Fruit fly (Drosophila melanogaster) whole organism, embryonic: ENCODE data around the gene CG42305.
A peak's percentile ranks its signal among the peaks of the same experiment; 100 is the strongest.

Experiments used
- Bdp1 ChIP-seq: fragments of 200-800 bp; sonication (Bioruptor generic); optimal IDR thresholded peaks from 3 replicates; lab custom pipeline; 2016; ENCODE audit warnings: missing biosample characterization, missing genetic modification characterization
- Blimp-1 ChIP-seq: fragments of 200-800 bp; sonication (Bioruptor generic); optimal IDR thresholded peaks from 3 replicates; lab custom pipeline; 2018; ENCODE audit warnings: missing biosample characterization, missing genetic modification characterization, mild to moderate bottlenecking, moderate library complexity, missing genetic modification reagents
- Bteb2 ChIP-seq: fragments of 200-800 bp; sonication (Bioruptor generic); optimal IDR thresholded peaks from 2 replicates; lab custom pipeline; 2016; ENCODE audit warnings: missing biosample characterization, missing genetic modification characterization
- CG10462 ChIP-seq: fragments of 200-800 bp; sonication (Bioruptor generic); optimal IDR thresholded peaks from 2 replicates; lab custom pipeline; 2016; ENCODE audit warnings: missing biosample characterization, missing genetic modification characterization
- CG12236 ChIP-seq: fragments of 200-800 bp; sonication (Bioruptor generic); optimal IDR thresholded peaks from 2 replicates; lab custom pipeline; 2016; ENCODE audit warnings: missing biosample characterization, missing genetic modification characterization
- CG1602 ChIP-seq: fragments of 200-800 bp; sonication (Bioruptor generic); optimal IDR thresholded peaks from 3 replicates; lab custom pipeline; 2016; ENCODE audit warnings: missing biosample characterization, missing genetic modification characterization
- CG31388 ChIP-seq: fragments of 200-800 bp; sonication (Bioruptor generic); optimal IDR thresholded peaks from 2 replicates; lab custom pipeline; 2016; ENCODE audit warnings: missing biosample characterization, missing genetic modification characterization
- CG3726 ChIP-seq: fragments of 200-800 bp; sonication (Bioruptor generic); IDR thresholded peaks from 3 replicates; pipeline ENCODE4, ENCODE4 v1.3.6; 2022; ENCODE audit warnings: missing biosample characterization, missing genetic modification characterization
- CG43689 ChIP-seq: fragments of 200-800 bp; sonication (Bioruptor generic); IDR thresholded peaks from 2 replicates; pipeline ENCODE4 v1.3.6; 2022; ENCODE audit warnings: missing biosample characterization, missing genetic modification characterization
- CG4617 ChIP-seq: fragments of 200-800 bp; sonication (Bioruptor generic); optimal IDR thresholded peaks from 3 replicates; lab custom pipeline; 2016; ENCODE audit warnings: missing biosample characterization, missing genetic modification characterization, borderline replicate concordance
- CG6854 ChIP-seq: fragments of 200-800 bp; sonication (Bioruptor generic); optimal IDR thresholded peaks from 3 replicates; lab custom pipeline; 2017; ENCODE audit warnings: missing biosample characterization, mild to moderate bottlenecking, missing genetic modification characterization
- CG7839 ChIP-seq: fragments of 200-800 bp; sonication (Bioruptor generic); optimal IDR thresholded peaks from 3 replicates; lab custom pipeline; 2018; ENCODE audit warnings: missing biosample characterization, mild to moderate bottlenecking, missing genetic modification characterization, moderate library complexity
- CG7963 ChIP-seq: fragments of 200-800 bp; sonication (Bioruptor generic); IDR thresholded peaks from 3 replicates; pipeline ENCODE4 v1.3.6; 2022; ENCODE audit warnings: missing biosample characterization, missing genetic modification characterization; ENCODE audit not compliant: partially characterized antibody
- CG8765 ChIP-seq: fragments of 200-800 bp; sonication (Bioruptor generic); IDR thresholded peaks from 2 replicates; pipeline ENCODE4 v1.3.6; 2022; ENCODE audit warnings: missing biosample characterization, missing genetic modification characterization
- CTCF ChIP-seq: fragments of 200-800 bp; sonication (Bioruptor generic); optimal IDR thresholded peaks from 2 replicates; lab custom pipeline; 2017; ENCODE audit warnings: missing biosample characterization, mild to moderate bottlenecking, missing genetic modification characterization, moderate library complexity
- Camta ChIP-seq: fragments of 200-800 bp; sonication (Bioruptor generic); optimal IDR thresholded peaks from 2 replicates; lab custom pipeline; 2016; ENCODE audit warnings: missing biosample characterization, missing genetic modification characterization
- CoRest ChIP-seq: fragments of 200-800 bp; sonication (Bioruptor generic); optimal IDR thresholded peaks from 3 replicates; lab custom pipeline; 2018; ENCODE audit warnings: missing biosample characterization, mild to moderate bottlenecking, missing genetic modification characterization, moderate library complexity
- Dad ChIP-seq: fragments of 200-800 bp; sonication (Bioruptor generic); optimal IDR thresholded peaks from 3 replicates; lab custom pipeline; 2016; ENCODE audit warnings: missing biosample characterization, missing genetic modification characterization
- Dbx ChIP-seq: fragments of 200-800 bp; sonication (Bioruptor generic); IDR thresholded peaks from 3 replicates; pipeline ENCODE4 v1.3.6; 2022; ENCODE audit warnings: missing biosample characterization, missing genetic modification characterization
- Dll ChIP-seq: fragments of 200-800 bp; sonication (Bioruptor generic); IDR thresholded peaks from 4 replicates; pipeline ENCODE4 v1.3.6; 2022; ENCODE audit warnings: missing biosample characterization, missing genetic modification characterization; ENCODE audit not compliant: partially characterized antibody
- Dp ChIP-seq: fragments of 200-800 bp; sonication (Bioruptor generic); optimal IDR thresholded peaks from 2 replicates; lab custom pipeline; 2018; ENCODE audit warnings: missing biosample characterization, mild to moderate bottlenecking, missing genetic modification characterization, moderate library complexity
- Elba2 ChIP-seq: fragments of 200-800 bp; sonication (Bioruptor generic); optimal IDR thresholded peaks from 3 replicates; lab custom pipeline; 2016; ENCODE audit warnings: missing biosample characterization, missing genetic modification characterization
- Ets65A ChIP-seq: fragments of 200-800 bp; sonication (Bioruptor generic); peaks from one replicate; lab custom pipeline; 2016; ENCODE audit warnings: missing biosample characterization, missing genetic modification characterization
- Fer1 ChIP-seq: fragments of 200-800 bp; sonication (Bioruptor generic); optimal IDR thresholded peaks from 2 replicates; lab custom pipeline; 2017; ENCODE audit warnings: missing biosample characterization, mild to moderate bottlenecking, missing genetic modification characterization
- Gsc ChIP-seq: fragments of 200-800 bp; sonication (Bioruptor generic); IDR thresholded peaks from 2 replicates; pipeline ENCODE4 v1.3.6; 2022; ENCODE audit warnings: missing biosample characterization, missing genetic modification characterization
- Hey ChIP-seq: fragments of 200-800 bp; sonication (Bioruptor generic); optimal IDR thresholded peaks from 3 replicates; lab custom pipeline; 2018; ENCODE audit warnings: missing biosample characterization, mild to moderate bottlenecking, missing genetic modification characterization
- Lhr ChIP-seq: fragments of 200-800 bp; sonication (Bioruptor generic); optimal IDR thresholded peaks from 3 replicates; lab custom pipeline; 2017; ENCODE audit warnings: mild to moderate bottlenecking, missing biosample characterization, missing genetic modification reagents, missing genetic modification characterization
- Meics ChIP-seq: fragments of 200-800 bp; sonication (Bioruptor generic); optimal IDR thresholded peaks from 2 replicates; lab custom pipeline; 2017; ENCODE audit warnings: missing biosample characterization, mild to moderate bottlenecking, missing genetic modification characterization
- Mrtf ChIP-seq: fragments of 200-800 bp; sonication (Bioruptor generic); IDR thresholded peaks from 3 replicates; pipeline ENCODE4 v1.3.6; 2022; ENCODE audit warnings: missing biosample characterization, missing genetic modification characterization
- NFAT ChIP-seq: fragments of 200-800 bp; sonication (Bioruptor generic); IDR thresholded peaks from 2 replicates; pipeline ENCODE4 v1.3.6; 2022; ENCODE audit warnings: missing biosample characterization, missing genetic modification characterization
- Neu2 ChIP-seq: fragments of 200-800 bp; sonication (Bioruptor generic); optimal IDR thresholded peaks from 3 replicates; lab custom pipeline; 2016; ENCODE audit warnings: missing biosample characterization, missing genetic modification characterization, borderline replicate concordance
- Sin3A ChIP-seq: fragments of >200 bp; optimal IDR thresholded peaks from 2 replicates; lab custom pipeline; 2018
- Spps ChIP-seq: fragments of 200-800 bp; sonication (Bioruptor generic); optimal IDR thresholded peaks from 2 replicates; lab custom pipeline; 2018; ENCODE audit warnings: missing biosample characterization, mild to moderate bottlenecking, missing genetic modification characterization
- bcd ChIP-seq: fragments of 200-800 bp; sonication (Bioruptor generic); optimal IDR thresholded peaks from 2 replicates; lab custom pipeline; 2017; ENCODE audit warnings: missing biosample characterization, mild to moderate bottlenecking, missing genetic modification characterization
- chif ChIP-seq, 2 experiments: fragments of 200-800 bp; sonication (Bioruptor generic); optimal IDR thresholded peaks; 3 replicates each; lab custom pipeline; 2016; ENCODE audit warnings: missing biosample characterization in 2 of 2, missing genetic modification characterization in 2 of 2
- chm ChIP-seq: fragments of 200-800 bp; sonication (Bioruptor generic); IDR thresholded peaks from 2 replicates; pipeline ENCODE4 v1.3.6; 2022; ENCODE audit warnings: missing biosample characterization, missing genetic modification characterization
- crol ChIP-seq: fragments of 200-800 bp; sonication (Bioruptor generic); IDR thresholded peaks from 2 replicates; pipeline ENCODE4 v1.3.6; 2022; ENCODE audit warnings: missing biosample characterization, missing genetic modification characterization
- dimm ChIP-seq: fragments of 200-800 bp; sonication (Bioruptor generic); IDR thresholded peaks from 2 replicates; pipeline ENCODE4 v1.3.6; 2022; ENCODE audit warnings: missing biosample characterization, missing genetic modification characterization
- dm ChIP-seq: fragments of 200-800 bp; sonication (Bioruptor generic); optimal IDR thresholded peaks from 3 replicates; lab custom pipeline; 2016; ENCODE audit warnings: missing biosample characterization, missing genetic modification characterization
- emc ChIP-seq: fragments of 200-800 bp; sonication (Bioruptor generic); optimal IDR thresholded peaks from 2 replicates; lab custom pipeline; 2016; ENCODE audit warnings: missing biosample characterization, missing genetic modification characterization
- fru ChIP-seq: fragments of >200 bp; optimal IDR thresholded peaks from 2 replicates; lab custom pipeline; 2017
- h ChIP-seq: fragments of >200 bp; optimal IDR thresholded peaks from 2 replicates; lab custom pipeline; 2017
- maf-S ChIP-seq: fragments of 200-800 bp; sonication (Bioruptor generic); optimal IDR thresholded peaks from 2 replicates; lab custom pipeline; 2016; ENCODE audit warnings: missing biosample characterization, missing genetic modification characterization
- mam ChIP-seq: fragments of 200-800 bp; sonication (Bioruptor generic); optimal IDR thresholded peaks from 3 replicates; lab custom pipeline; 2016; ENCODE audit warnings: missing biosample characterization, missing genetic modification characterization
- pita ChIP-seq: fragments of 200-800 bp; sonication (Bioruptor generic); optimal IDR thresholded peaks from 2 replicates; lab custom pipeline; 2017; ENCODE audit warnings: missing biosample characterization, mild to moderate bottlenecking, missing genetic modification characterization
- psq ChIP-seq: fragments of 200-800 bp; sonication (Bioruptor generic); optimal IDR thresholded peaks from 2 replicates; lab custom pipeline; 2017; ENCODE audit warnings: missing biosample characterization, missing genetic modification characterization
- repo ChIP-seq: fragments of 200-800 bp; sonication (Bioruptor generic); optimal IDR thresholded peaks from 2 replicates; lab custom pipeline; 2016; ENCODE audit warnings: missing biosample characterization, missing genetic modification characterization
- schlank ChIP-seq: fragments of 200-800 bp; sonication (Bioruptor generic); optimal IDR thresholded peaks from 2 replicates; lab custom pipeline; 2018; ENCODE audit warnings: missing biosample characterization, mild to moderate bottlenecking, missing genetic modification characterization
- slbo ChIP-seq: fragments of 200-800 bp; sonication (Bioruptor generic); IDR thresholded peaks from 2 replicates; pipeline ENCODE4 v1.3.6; 2022; ENCODE audit warnings: missing biosample characterization, missing genetic modification characterization
- tgo ChIP-seq: fragments of 200-800 bp; sonication (Bioruptor generic); IDR thresholded peaks from 3 replicates; pipeline ENCODE4 v1.3.6; 2022; ENCODE audit warnings: missing biosample characterization, missing genetic modification characterization
- tin ChIP-seq: fragments of 200-800 bp; sonication (Bioruptor generic); optimal IDR thresholded peaks from 3 replicates; lab custom pipeline; 2016; ENCODE audit warnings: missing biosample characterization, missing genetic modification characterization
- trh ChIP-seq: fragments of 200-800 bp; sonication (Bioruptor generic); optimal IDR thresholded peaks from 2 replicates; lab custom pipeline; 2016; ENCODE audit warnings: missing biosample characterization, missing genetic modification characterization
- zfh2 ChIP-seq: fragments of 200-800 bp; sonication (Bioruptor generic); optimal IDR thresholded peaks from 2 replicates; lab custom pipeline; 2016; ENCODE audit warnings: missing biosample characterization, missing genetic modification characterization

CG42305 gene

DNA sequence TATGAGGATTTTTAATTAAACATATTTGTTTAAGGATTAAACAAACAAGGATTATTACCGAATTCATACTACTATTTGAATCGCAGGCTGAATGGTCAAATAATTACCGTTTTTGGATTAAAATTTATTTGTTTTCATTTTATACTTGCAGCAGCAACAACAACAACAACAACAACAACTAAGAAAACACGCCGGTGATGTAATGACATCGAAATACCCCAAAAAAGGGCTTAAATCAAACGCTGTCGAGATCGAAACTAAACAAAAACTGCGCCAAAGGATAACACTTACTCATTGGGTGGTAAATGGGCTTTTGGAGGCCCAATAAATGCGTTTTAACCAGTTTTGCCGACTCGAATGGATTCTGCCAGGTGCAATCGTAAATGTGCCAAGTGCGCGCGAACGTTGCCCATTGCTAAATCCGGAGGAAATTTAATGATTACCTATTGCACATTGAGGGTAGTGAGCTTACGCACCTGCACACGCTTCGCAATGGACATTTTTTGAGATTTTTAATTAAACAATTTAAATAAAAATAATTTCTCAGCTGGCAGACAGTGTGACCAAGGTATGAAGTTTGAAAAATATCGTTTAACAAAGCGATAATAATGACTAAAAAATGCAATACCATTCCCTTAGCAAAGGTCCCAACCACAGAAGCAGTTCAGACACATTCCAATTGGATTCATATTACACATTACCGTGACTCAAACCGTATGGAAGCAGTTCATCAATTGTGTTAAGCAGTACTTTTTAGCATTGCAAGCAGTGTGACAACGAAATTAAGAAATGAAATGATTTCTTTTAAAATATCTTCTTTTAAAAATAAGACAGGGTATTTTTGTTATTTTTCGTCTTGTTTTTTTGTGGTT lies 46.4 kb downstream of the CG42305 start, which contains the start of the genes CG10602 and mRpL13 (continued):
- TF ChIP-seq CG6854 (GFP tag; lab: Kevin White, UChicago) (no peak), Blimp-1 (no peak), mam (GFP tag; lab: Kevin White, UChicago) (no peak), psq (GFP tag; lab: Kevin White, UChicago) (no peak), zfh2 (peak; percentile 39), maf-S (GFP tag; lab: Kevin White, UChicago) (no peak), CG7839 (peak; percentile 5), emc (GFP tag; lab: Kevin White, UChicago) (no peak), NFAT (no peak), schlank (tag; lab: Kevin White, UChicago) (no peak), dm (GFP tag; lab: Kevin White, UChicago) (no peak), CTCF (GFP tag; lab: Kevin White, UChicago) (peak; percentile 79), Sin3A (lab: Kevin White, UChicago) (peak; percentile 4), chif (GFP tag; optimal IDR thresholded peaks at IDR 0.05; lab: Kevin White, UChicago) (peak in 1 of 2 experiments; percentile 51), repo (no peak), tgo (GFP tag; lab: Robert Waterston, UW) (no peak), crol (no peak), Hey (no peak), Bteb2 (GFP tag; lab: Kevin White, UChicago) (no peak), CG12236 (GFP tag; lab: Kevin White, UChicago) (no peak), Spps (no peak), Fer1 (no peak), chm (GFP tag; lab: Robert Waterston, UW) (no peak), CG4617 (GFP tag; lab: Kevin White, UChicago) (peak; percentile 81), Dbx (GFP tag; lab: Robert Waterston, UW) (no peak), bcd (GFP tag; lab: Kevin White, UChicago) (no peak), Elba2 (GFP tag; lab: Kevin White, UChicago) (peak; percentile 7), CG10462 (no peak), Ets65A (GFP tag; lab: Kevin White, UChicago) (peak; percentile 68), Gsc (GFP tag; lab: Robert Waterston, UW) (no peak), slbo (peak; percentile 47), CG1602 (GFP tag; lab: Kevin White, UChicago) (no peak), Dp (peak; percentile 66), Meics (no peak), Bdp1 (GFP tag; lab: Kevin White, UChicago) (peak; percentile 40), Dll (GFP tag; lab: Robert Waterston, UW) (no peak), CG7963 (GFP tag; lab: Robert Waterston, UW) (no peak), tin (GFP tag; lab: Kevin White, UChicago) (no peak), CG31388 (GFP tag; lab: Kevin White, UChicago) (no peak), Mrtf (GFP tag; lab: Robert Waterston, UW) (no peak), CG8765 (GFP tag; lab: Robert Waterston, UW) (no peak), CG3726 (GFP tag; lab: Robert Waterston, UW) (no peak), Dad (GFP tag; lab: Kevin White, UChicago) (no peak), CG43689 (GFP tag; lab: Robert Waterston, UW) (no peak), CoRest (peak; percentile 54), trh (GFP tag; lab: Kevin White, UChicago) (no peak), pita (GFP tag; lab: Kevin White, UChicago) (peak; percentile 97), Lhr (GFP tag; lab: Kevin White, UChicago) (peak; percentile 97), h (lab: Kevin White, UChicago) (no peak), dimm (GFP tag; lab: Robert Waterston, UW) (no peak), fru (lab: Kevin White, UChicago) (no peak), Camta (GFP tag; lab: Kevin White, UChicago) (no peak), Neu2 (GFP tag; lab: Kevin White, UChicago) (no peak)
